Worm (Caenorhabditis elegans) whole organism, L4 larva: ENCODE measurements around the gene act-2.

Experiments used
- Y75B8A.6 ChIP-seq: fragments of 200-800 bp; sonication (Bioruptor generic); IDR thresholded peaks from 2 replicates; pipeline ENCODE4 v1.3.6; 2022; ENCODE audit warnings: missing genetic modification reagents, missing genetic modification characterization, missing compliant biosample characterization
- ZK546.5 ChIP-seq, 2 experiments: sonication (generic microtip); optimal IDR thresholded peaks; 2 replicates each; lab custom pipeline; 2017; ENCODE audit warnings: missing biosample characterization in 2 of 2, missing genetic modification characterization in 2 of 2
- aha-1 ChIP-seq: fragments of 150-350 bp; peaks from one replicate; lab custom pipeline; 2014; ENCODE audit warnings: missing biosample characterization, missing genetic modification characterization
- aly-2 ChIP-seq: sonication (generic microtip); optimal IDR thresholded peaks from 2 replicates; lab custom pipeline; 2018; ENCODE audit warnings: missing biosample characterization, missing genetic modification characterization
- attf-4 ChIP-seq: sonication (generic microtip); optimal IDR thresholded peaks from 3 replicates; lab custom pipeline; 2017; ENCODE audit warnings: missing biosample characterization, missing genetic modification characterization
- ceh-32 ChIP-seq: sonication (generic microtip); optimal IDR thresholded peaks from 2 replicates; lab custom pipeline; 2016; ENCODE audit warnings: mild to moderate bottlenecking, missing genetic modification characterization, missing compliant biosample characterization; ENCODE audit not compliant: poor library complexity
- cey-2 ChIP-seq: sonication (generic microtip); optimal IDR thresholded peaks from 3 replicates; lab custom pipeline; 2017; ENCODE audit warnings: missing genetic modification characterization, mild to moderate bottlenecking, missing compliant biosample characterization, antibody characterized with exemption, borderline replicate concordance; ENCODE audit not compliant: insufficient read depth
- ctbp-1 ChIP-seq: fragments of 200-800 bp; sonication (Bioruptor generic); IDR thresholded peaks from 2 replicates; pipeline ENCODE4 v1.3.6; 2022; ENCODE audit warnings: missing genetic modification reagents, missing genetic modification characterization, missing compliant biosample characterization
- daf-12 ChIP-seq: fragments of 150-350 bp; optimal IDR thresholded peaks from 2 replicates; lab custom pipeline; 2014; ENCODE audit warnings: missing biosample characterization, missing genetic modification reagents, missing genetic modification characterization
- daf-16 ChIP-seq, 3 experiments: sonication (generic microtip); optimal IDR thresholded peaks; 2 replicates each; lab custom pipeline; 2016 to 2017; ENCODE audit warnings: missing genetic modification characterization in 3 of 3, missing genetic modification reagents in 3 of 3, mild to moderate bottlenecking in 2 of 3, missing compliant biosample characterization in 2 of 3, missing biosample characterization in 1 of 3, moderate library complexity in 1 of 3
- daf-19 ChIP-seq: fragments of 200-800 bp; sonication (Bioruptor generic); conservative IDR thresholded peaks from 2 replicates; pipeline ENCODE4 v1.3.6; 2022; ENCODE audit warnings: missing genetic modification characterization, missing compliant biosample characterization
- dmd-6 ChIP-seq: fragments of 200-800 bp; sonication (Bioruptor generic); IDR thresholded peaks from 2 replicates; pipeline ENCODE4 v1.3.6; 2022; ENCODE audit warnings: missing genetic modification reagents, missing genetic modification characterization, missing compliant biosample characterization
- dpl-1 ChIP-seq: fragments of 150-350 bp; optimal IDR thresholded peaks from 2 replicates; lab custom pipeline; 2014; ENCODE audit warnings: missing biosample characterization, missing genetic modification reagents, missing genetic modification characterization
- duxl-1 ChIP-seq: sonication (generic microtip); optimal IDR thresholded peaks from 2 replicates; lab custom pipeline; 2016; ENCODE audit warnings: mild to moderate bottlenecking, missing genetic modification characterization, moderate library complexity, missing compliant biosample characterization; ENCODE audit not compliant: poor library complexity
- dve-1 ChIP-seq: sonication (generic microtip); optimal IDR thresholded peaks from 2 replicates; lab custom pipeline; 2017; ENCODE audit warnings: antibody characterized with exemption, mild to moderate bottlenecking, missing genetic modification characterization, missing compliant biosample characterization; ENCODE audit not compliant: insufficient read depth
- fos-1 ChIP-seq: fragments of 150-350 bp; optimal IDR thresholded peaks from 2 replicates; lab custom pipeline; 2014; ENCODE audit warnings: missing biosample characterization, missing genetic modification characterization
- hif-1 ChIP-seq, 2 experiments: sonication (generic microtip); optimal IDR thresholded peaks; 2 replicates each; lab custom pipeline; 2016 to 2017; ENCODE audit warnings: missing compliant biosample characterization in 2 of 2, missing genetic modification characterization in 2 of 2, missing genetic modification reagents in 2 of 2, missing genotype in 2 of 2, mild to moderate bottlenecking in 1 of 2
- hlh-11 ChIP-seq: fragments of 200-800 bp; sonication (Bioruptor generic); optimal IDR thresholded peaks from 2 replicates; lab custom pipeline; 2018; ENCODE audit warnings: mild to moderate bottlenecking, missing genetic modification characterization, missing compliant biosample characterization
- hlh-30 ChIP-seq: sonication (generic microtip); optimal IDR thresholded peaks from 2 replicates; lab custom pipeline; 2017; ENCODE audit warnings: antibody characterized with exemption, mild to moderate bottlenecking, missing genetic modification characterization, missing compliant biosample characterization; ENCODE audit not compliant: insufficient read depth
- jun-1 ChIP-seq: fragments of 150-350 bp; optimal IDR thresholded peaks from 2 replicates; lab custom pipeline; 2014; ENCODE audit warnings: missing biosample characterization, missing genetic modification reagents, missing genetic modification characterization
- lim-7 ChIP-seq: fragments of 200-800 bp; sonication (Bioruptor generic); IDR thresholded peaks from 2 replicates; pipeline ENCODE4 v1.3.6; 2022; ENCODE audit warnings: missing genetic modification characterization, missing compliant biosample characterization
- lin-1 ChIP-seq: fragments of 200-800 bp; sonication (Bioruptor generic); IDR thresholded peaks from 2 replicates; pipeline ENCODE4 v1.3.6; 2022; ENCODE audit warnings: missing genetic modification reagents, missing genetic modification characterization, missing compliant biosample characterization
- lin-13 ChIP-seq: fragments of 150-350 bp; optimal IDR thresholded peaks from 2 replicates; lab custom pipeline; 2014; ENCODE audit warnings: missing biosample characterization, missing genetic modification reagents, missing genetic modification characterization
- lir-3 ChIP-seq: sonication (generic microtip); optimal IDR thresholded peaks from 2 replicates; lab custom pipeline; 2016; ENCODE audit warnings: mild to moderate bottlenecking, missing genetic modification characterization, missing compliant biosample characterization
- lsy-2 ChIP-seq, 2 experiments: fragments of 150-350 bp in 1 of 2; sonication (generic microtip) in 1 of 2; optimal IDR thresholded peaks; 2 replicates each; lab custom pipeline; 2014 to 2017; ENCODE audit warnings: missing biosample characterization in 2 of 2, missing genetic modification characterization in 2 of 2
- madf-5 ChIP-seq, 2 experiments: fragments of 200-800 bp; sonication (Bioruptor generic); IDR thresholded peaks; 2 replicates each; pipeline ENCODE4 v1.3.6; 2022; ENCODE audit warnings: missing compliant biosample characterization in 2 of 2, missing genetic modification characterization in 2 of 2
- madf-9 ChIP-seq: fragments of 200-800 bp; sonication (Bioruptor generic); conservative IDR thresholded peaks from 2 replicates; pipeline ENCODE4 v1.3.6; 2022; ENCODE audit warnings: missing genetic modification reagents, missing genetic modification characterization, missing compliant biosample characterization
- mep-1 ChIP-seq: fragments of 150-350 bp; sonication (generic microtip); optimal IDR thresholded peaks from 3 replicates; lab custom pipeline; 2014; ENCODE audit warnings: missing biosample characterization, missing genetic modification characterization
- mes-2 ChIP-seq: sonication (generic microtip); optimal IDR thresholded peaks from 2 replicates; lab custom pipeline; 2016; ENCODE audit warnings: missing genotype, mild to moderate bottlenecking, missing genetic modification characterization, missing compliant biosample characterization; ENCODE audit not compliant: poor library complexity, severe bottlenecking
- mxl-2 ChIP-seq: fragments of 200-800 bp; sonication (Bioruptor generic); conservative IDR thresholded peaks from 2 replicates; pipeline ENCODE4 v1.3.6; 2022; ENCODE audit warnings: missing genetic modification reagents, missing genetic modification characterization, missing compliant biosample characterization
- nhr-111 ChIP-seq: fragments of 200-800 bp; sonication (Bioruptor generic); optimal IDR thresholded peaks from 2 replicates; lab custom pipeline; 2018; ENCODE audit warnings: mild to moderate bottlenecking, missing genetic modification characterization, missing compliant biosample characterization
- nhr-237 ChIP-seq: sonication (generic microtip); optimal IDR thresholded peaks from 2 replicates; lab custom pipeline; 2017; ENCODE audit warnings: missing biosample characterization, missing genetic modification characterization
- nhr-28 ChIP-seq: fragments of 150-350 bp; optimal IDR thresholded peaks from 2 replicates; lab custom pipeline; 2014; ENCODE audit warnings: missing biosample characterization, missing genetic modification characterization
- nhr-77 ChIP-seq: fragments of 150-350 bp; optimal IDR thresholded peaks from 2 replicates; lab custom pipeline; 2014; ENCODE audit warnings: missing biosample characterization, missing genetic modification characterization
- pqm-1 ChIP-seq: sonication (generic microtip); optimal IDR thresholded peaks from 2 replicates; lab custom pipeline; 2017; ENCODE audit warnings: missing biosample characterization, missing genetic modification characterization
- rbr-2 ChIP-seq: sonication (generic microtip); optimal IDR thresholded peaks from 2 replicates; lab custom pipeline; 2016; ENCODE audit warnings: missing genotype, missing genetic modification characterization, missing compliant biosample characterization
- sdz-12 ChIP-seq: fragments of 200-800 bp; sonication (Bioruptor generic); optimal IDR thresholded peaks from 2 replicates; lab custom pipeline; 2018; ENCODE audit warnings: mild to moderate bottlenecking, missing genetic modification characterization, missing compliant biosample characterization
- tra-1 ChIP-seq: fragments of 200-800 bp; sonication (Bioruptor generic); IDR thresholded peaks from 2 replicates; pipeline ENCODE4 v1.3.6; 2022; ENCODE audit warnings: missing genetic modification reagents, missing genetic modification characterization, missing compliant biosample characterization
- unc-130 ChIP-seq: sonication (generic microtip); optimal IDR thresholded peaks from 2 replicates; lab custom pipeline; 2016; ENCODE audit warnings: missing genetic modification reagents, missing genetic modification characterization, missing compliant biosample characterization
- unc-39 ChIP-seq: sonication (generic microtip); optimal IDR thresholded peaks from 2 replicates; lab custom pipeline; 2017; ENCODE audit warnings: missing biosample characterization, missing genetic modification characterization
- unc-62 ChIP-seq, 3 experiments: fragments of 150-350 bp in 1 of 3; sonication (generic microtip); optimal IDR thresholded peaks in 2 of 3; peaks in 1 of 3; 1 replicate in 1 of 3; 2 replicates in 2 of 3; lab custom pipeline; 2014 to 2017; ENCODE audit warnings: missing biosample characterization in 3 of 3, missing genetic modification characterization in 3 of 3, missing genetic modification reagents in 3 of 3, missing genotype in 1 of 3
- vab-7 ChIP-seq: fragments of 200-800 bp; sonication (Bioruptor generic); IDR thresholded peaks from 2 replicates; pipeline ENCODE4 v1.3.6; 2022; ENCODE audit warnings: missing genetic modification reagents, missing genetic modification characterization, missing compliant biosample characterization
- zag-1 ChIP-seq: fragments of 150-350 bp; optimal IDR thresholded peaks from 2 replicates; lab custom pipeline; 2014; ENCODE audit warnings: missing biosample characterization, missing genetic modification characterization
- zip-11 ChIP-seq: fragments of 200-800 bp; sonication (Bioruptor generic); IDR thresholded peaks from 2 replicates; pipeline ENCODE4 v1.3.6; 2022; ENCODE audit warnings: missing genetic modification characterization, missing compliant biosample characterization

The act-2 gene

ce11 chrV:11073354-11073753 is 4.6 kb downstream of the act-2 start (continued):
- no peak for TF ChIP-seq dmd-6 (GFP tag; lab: Robert Waterston, UW)
- no peak for TF ChIP-seq lir-3

- TF ChIP-seq lin-1 (GFP tag; lab: Robert Waterston, UW) (no peak), zip-11 (GFP tag; lab: Robert Waterston, UW) (no peak), fos-1 (tag; lab: Kevin White, UChicago) (peak; percentile 22)
These were observed 6.5 kb downstream of the act-2 start for ce11 chrV:11071453-11071852.

ce11 chrV:11070388-11070787 is 7.6 kb downstream of the act-2 start:
- TF ChIP-seq sdz-12 (no peak), ceh-32 (no peak), dve-1 (tag; lab: Kevin White, UChicago) (peak; percentile 68), nhr-77 (tag; lab: Kevin White, UChicago) (peak; percentile 85), pqm-1 (tag; lab: Kevin White, UChicago) (peak; percentile 69), mep-1 (tag; lab: Kevin White, UChicago) (no peak), hlh-30 (tag; lab: Kevin White, UChicago) (peak; percentile 40), nhr-111 (GFP tag; lab: Kevin White, UChicago) (no peak), dmd-6 (GFP tag; lab: Robert Waterston, UW) (peak; percentile 71), unc-62 (GFP tag; optimal IDR thresholded peaks at IDR 0.05 in 1 of 2; lab: Kevin White, UChicago) (peak in 1 of 2 experiments; percentile 15), unc-62 (tag; optimal IDR thresholded peaks at IDR 0.05; lab: Kevin White, UChicago) (no peak), nhr-237 (tag; lab: Kevin White, UChicago) (no peak), lsy-2 (tag; optimal IDR thresholded peaks at IDR 0.05; lab: Kevin White, UChicago) (peak in 1 of 2 experiments; percentile 27), aha-1 (tag; lab: Kevin White, UChicago) (no peak), dpl-1 (no peak), daf-16 (GFP tag; optimal IDR thresholded peaks at IDR 0.05; lab: Kevin White, UChicago) (no peak), daf-16 (tag; optimal IDR thresholded peaks at IDR 0.05; lab: Kevin White, UChicago) (peak; percentile 99), hlh-11 (tag; lab: Kevin White, UChicago) (peak; percentile 60), nhr-28 (peak; percentile 89)

ce11 chrV:11069277-11069676 is 8.7 kb downstream of the act-2 start, which contains the start of gene T04C12.8:
Gene T04C12.8, minus strand, starts transcription at chrV:11069358.
- TF ChIP-seq ceh-32: no peak
- TF ChIP-seq vab-7 (GFP tag; lab: Robert Waterston, UW): no peak
- TF ChIP-seq hif-1 (tag; optimal IDR thresholded peaks at IDR 0.05; lab: Kevin White, UChicago): peak in 1 of 2 experiments; percentile 27
- TF ChIP-seq aly-2 (tag; lab: Kevin White, UChicago): no peak
- TF ChIP-seq lin-13 (GFP tag; lab: Kevin White, UChicago): no peak
- TF ChIP-seq madf-5 (GFP tag; IDR thresholded peaks at IDR 0.05; lab: Robert Waterston, UW): no peak
- no peak for TF ChIP-seq cey-2 (tag; lab: Kevin White, UChicago)
- no peak for TF ChIP-seq jun-1
- no peak for TF ChIP-seq daf-12 (tag; lab: Kevin White, UChicago)
- no peak for TF ChIP-seq zag-1 (tag; lab: Kevin White, UChicago)
- TF ChIP-seq dpl-1: no peak
- peak; percentile 20 for TF ChIP-seq mep-1 (tag; lab: Kevin White, UChicago)
- TF ChIP-seq attf-4: no peak
- TF ChIP-seq mes-2 (tag; lab: Kevin White, UChicago): no peak
- no peak for TF ChIP-seq ZK546.5 (tag; optimal IDR thresholded peaks at IDR 0.05; lab: Kevin White, UChicago)
- TF ChIP-seq unc-130 (GFP tag; lab: Kevin White, UChicago): no peak
- TF ChIP-seq tra-1 (GFP tag; lab: Robert Waterston, UW): peak; percentile 61; the same call in 1 of the 2 replicates
- TF ChIP-seq Y75B8A.6 (GFP tag; lab: Robert Waterston, UW): no peak
- no peak for TF ChIP-seq madf-9 (GFP tag; lab: Robert Waterston, UW)
- no peak for TF ChIP-seq daf-19 (GFP tag; lab: Robert Waterston, UW)
- TF ChIP-seq ctbp-1: no peak
- TF ChIP-seq rbr-2 (tag; lab: Kevin White, UChicago): no peak
- TF ChIP-seq lin-1 (GFP tag; lab: Robert Waterston, UW): peak; percentile 52
- peak; percentile 92 for TF ChIP-seq dmd-6 (GFP tag; lab: Robert Waterston, UW)
- TF ChIP-seq unc-39: no peak
- TF ChIP-seq lim-7: no peak
- no peak for TF ChIP-seq mxl-2 (GFP tag; lab: Robert Waterston, UW)
- TF ChIP-seq duxl-1: no peak
